Fruit fly (Drosophila melanogaster) whole organism, pupa: Measurements from ENCODE around the gene mRpL24.

Source experiments
- CG17806 ChIP-seq: fragments of 200-800 bp; sonication (Bioruptor generic); optimal IDR thresholded peaks from 2 replicates; lab custom pipeline; 2018; ENCODE audit warnings: missing biosample characterization, mild to moderate bottlenecking, missing genetic modification characterization, moderate library complexity
- CG32121 ChIP-seq: fragments of 200-800 bp; sonication (Bioruptor generic); IDR thresholded peaks from 2 replicates; pipeline ENCODE4 v1.3.6; 2022; ENCODE audit warnings: missing biosample characterization, missing genetic modification characterization
- CG8159 ChIP-seq: fragments of 200-800 bp; sonication (Bioruptor generic); optimal IDR thresholded peaks from 3 replicates; lab custom pipeline; 2018; ENCODE audit warnings: missing biosample characterization, mild to moderate bottlenecking, missing genetic modification characterization, moderate library complexity
- CG8301 ChIP-seq: fragments of 200-800 bp; sonication (Bioruptor generic); optimal IDR thresholded peaks from 2 replicates; lab custom pipeline; 2018; ENCODE audit warnings: missing biosample characterization, mild to moderate bottlenecking, missing genetic modification characterization
- EcR ChIP-seq: fragments of 200-800 bp; sonication (Bioruptor generic); optimal IDR thresholded peaks from 3 replicates; lab custom pipeline; 2019; ENCODE audit warnings: missing biosample characterization, missing genetic modification characterization, mild to moderate bottlenecking, moderate library complexity, missing genetic modification reagents
- Ets98B ChIP-seq: fragments of 200-800 bp; sonication (Bioruptor generic); IDR thresholded peaks from 2 replicates; pipeline ENCODE4 v1.3.6; 2022; ENCODE audit warnings: missing biosample characterization, missing genetic modification characterization
- Pif1B ChIP-seq: fragments of 200-800 bp; sonication (Bioruptor generic); optimal IDR thresholded peaks from 3 replicates; lab custom pipeline; 2016; ENCODE audit warnings: missing biosample characterization, missing genetic modification characterization
- fd96Ca ChIP-seq: fragments of 200-800 bp; sonication (Bioruptor generic); IDR thresholded peaks from 3 replicates; pipeline ENCODE4 v1.3.6; 2022; ENCODE audit warnings: missing biosample characterization, missing genetic modification characterization

DNA sequence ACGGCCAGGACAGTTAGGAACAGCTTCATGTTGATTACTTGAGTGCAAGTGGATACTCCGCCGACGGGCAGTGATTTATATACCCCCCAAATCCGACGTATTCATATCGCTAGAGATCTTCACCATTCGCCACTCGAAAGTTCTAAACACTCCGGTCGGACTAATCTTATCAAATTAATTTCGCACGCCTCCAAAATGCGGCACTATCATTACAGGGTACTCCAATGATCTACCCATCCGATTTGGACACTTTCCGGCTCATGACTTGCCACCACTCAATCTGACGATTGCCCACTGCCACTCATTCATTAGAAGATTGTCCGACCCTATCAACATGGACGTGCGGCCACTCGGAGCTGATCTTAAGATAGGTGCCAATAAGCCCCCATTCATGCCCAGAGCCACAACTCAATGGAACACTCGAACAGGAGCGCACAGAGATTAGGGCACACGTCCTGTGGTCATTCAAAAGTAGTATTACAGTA is 8.0 kb upstream of the mRpL24 start, which contains the start of gene Jon25Bii:
- TF ChIP-seq CG8159 (tag; lab: Kevin White, UChicago) = no peak
- no peak for TF ChIP-seq fd96Ca (GFP tag; lab: Robert Waterston, UW)
- TF ChIP-seq CG17806 = no peak
- no peak for TF ChIP-seq CG32121
- TF ChIP-seq Pif1B (GFP tag; lab: Kevin White, UChicago) = no peak
- TF ChIP-seq CG8301 (tag; lab: Kevin White, UChicago) = no peak
- TF ChIP-seq Ets98B (GFP tag; lab: Robert Waterston, UW) = no peak
- TF ChIP-seq EcR = no peak
